Fruit fly (Drosophila melanogaster): ENCODE data around the gene Ccp84Af.

- TF ChIP-seq CG8478 (optimal IDR thresholded peaks at IDR 0.05): no peak
- peak; percentile 76 to 91 for TF ChIP-seq CTCF (optimal IDR thresholded peaks at IDR 0.05)
Measured at dm6 chr3R:6683671-6684070, 6.4 kb downstream of the Ccp84Af start.

All from S2 (cell line).